Fruit fly (Drosophila melanogaster): Measurements from ENCODE around the gene CG14218.
A peak's percentile ranks its signal among the peaks of the same experiment; 100 is the strongest.

CG14218 gene

dm6 chrX:19601644-19602043 is 19.9 kb upstream of the CG14218 start, which contains the start of gene CG14220 (continued):
- TF ChIP-seq CG13296 (GFP tag; optimal IDR thresholded peaks at IDR 0.05) (peak; percentile 9), CG5245 (GFP tag; optimal IDR thresholded peaks at IDR 0.05) (no peak), unc-4 (GFP tag; IDR thresholded peaks at IDR 0.05; ENCODE audit: partially characterized antibody) (peak; percentile 93), CG4360 (GFP tag; IDR thresholded peaks at IDR 0.05) (no peak), CG6854 (GFP tag; optimal IDR thresholded peaks at IDR 0.05) (no peak), CG16813 (GFP tag; IDR thresholded peaks at IDR 0.05; ENCODE audit: partially characterized antibody) (peak; percentile 93), CHES-1-like (GFP tag; optimal IDR thresholded peaks at IDR 0.05) (peak; percentile 10), abd-A (tag; optimal IDR thresholded peaks at IDR 0.05) (no peak), CG15601 (tag; optimal IDR thresholded peaks at IDR 0.05) (peak; percentile 2), tio (GFP tag; optimal IDR thresholded peaks at IDR 0.05) (no peak), H2.0 (GFP tag; IDR thresholded peaks at IDR 0.05) (no peak), Sox102F (GFP tag; optimal IDR thresholded peaks at IDR 0.05) (no peak), CG2875 (GFP tag; optimal IDR thresholded peaks at IDR 0.05) (no peak), Opbp (GFP tag; IDR thresholded peaks at IDR 0.05; ENCODE audit: partially characterized antibody) (peak; percentile 94), zen2 (GFP tag; IDR thresholded peaks at IDR 0.05; ENCODE audit: partially characterized antibody) (peak; percentile 91), CG17829 (tag; optimal IDR thresholded peaks at IDR 0.05) (peak; percentile 37), Drgx (GFP tag; IDR thresholded peaks at IDR 0.05) (no peak), jing (GFP tag; optimal IDR thresholded peaks at IDR 0.05) (no peak), Dll (GFP tag; IDR thresholded peaks at IDR 0.05; ENCODE audit: partially characterized antibody) (peak; percentile 87), nmo (GFP tag; optimal IDR thresholded peaks at IDR 0.05) (peak; percentile 32), CG10267 (tag; optimal IDR thresholded peaks at IDR 0.05) (peak; percentile 45), row (GFP tag; IDR thresholded peaks at IDR 0.05) (peak; percentile 39; the same call in 1 of the 3 replicates), Myb (GFP tag; optimal IDR thresholded peaks at IDR 0.05) (peak; percentile 6), CG9727 (GFP tag; optimal IDR thresholded peaks at IDR 0.05) (no peak), croc (GFP tag; conservative IDR thresholded peaks at IDR 0.05) (no peak), CG8388 (GFP tag; optimal IDR thresholded peaks at IDR 0.05) (no peak), CG8478 (optimal IDR thresholded peaks at IDR 0.05) (no peak), CG2129 (GFP tag; IDR thresholded peaks at IDR 0.05; ENCODE audit: partially characterized antibody) (peak; percentile 63), CG11398 (GFP tag; optimal IDR thresholded peaks at IDR 0.05) (no peak), CG3065 (GFP tag; optimal IDR thresholded peaks at IDR 0.05) (no peak), Ravus (GFP tag; IDR thresholded peaks at IDR 0.05) (no peak), CG2120 (GFP tag; optimal IDR thresholded peaks at IDR 0.05) (peak; percentile 7), CG7987 (GFP tag; optimal IDR thresholded peaks at IDR 0.05) (peak; percentile 26), CG17385 (GFP tag; optimal IDR thresholded peaks at IDR 0.05) (peak; percentile 5), CG6813 (GFP tag; optimal IDR thresholded peaks at IDR 0.05) (no peak), en (GFP tag; optimal IDR thresholded peaks at IDR 0.05) (no peak), nerfin-1 (tag; optimal IDR thresholded peaks at IDR 0.05) (no peak), sima (GFP tag; optimal IDR thresholded peaks at IDR 0.05) (no peak), sr (GFP tag; IDR thresholded peaks at IDR 0.05) (no peak), vnd (GFP tag; IDR thresholded peaks at IDR 0.05; ENCODE audit: partially characterized antibody) (peak; percentile 87), sug (tag; optimal IDR thresholded peaks at IDR 0.05) (peak; percentile 28), HmgZ (tag; optimal IDR thresholded peaks at IDR 0.05) (peak; percentile 66)

Measured in whole organism, embryonic.